Worm (Caenorhabditis elegans) whole organism, L3 larva: ENCODE results near the gene C07A9.5.

ENCODE experiments used
- R02D3.7 ChIP-seq: fragments of 150-350 bp; optimal IDR thresholded peaks from 2 replicates; lab custom pipeline; 2014; ENCODE audit warnings: missing biosample characterization, missing genetic modification characterization
- ZK546.5 ChIP-seq: sonication (generic microtip); optimal IDR thresholded peaks from 2 replicates; lab custom pipeline; 2017; ENCODE audit warnings: missing biosample characterization, missing genetic modification characterization
- ama-1 ChIP-seq: fragments of 150-350 bp; optimal IDR thresholded peaks from 2 replicates; lab custom pipeline; 2018
- ceh-16 ChIP-seq: sonication (generic microtip); optimal IDR thresholded peaks from 2 replicates; lab custom pipeline; 2017; ENCODE audit warnings: missing biosample characterization, missing genetic modification characterization
- ceh-28 ChIP-seq: fragments of 150-350 bp; optimal IDR thresholded peaks from 2 replicates; lab custom pipeline; 2014; ENCODE audit warnings: missing biosample characterization, missing genetic modification reagents, missing genetic modification characterization
- daf-12 ChIP-seq: fragments of 150-350 bp; optimal IDR thresholded peaks from 2 replicates; lab custom pipeline; 2014; ENCODE audit warnings: missing biosample characterization, missing genetic modification reagents, missing genetic modification characterization
- egl-5 ChIP-seq: fragments of 150-350 bp; optimal IDR thresholded peaks from 2 replicates; lab custom pipeline; 2017; ENCODE audit warnings: missing biosample characterization, missing genetic modification reagents, missing genetic modification characterization, inconsistent platforms
- elt-1 ChIP-seq: fragments of 150-350 bp; optimal IDR thresholded peaks from 2 replicates; lab custom pipeline; 2014; ENCODE audit warnings: missing biosample characterization, missing genetic modification characterization
- elt-2 ChIP-seq: sonication (generic microtip); optimal IDR thresholded peaks from 2 replicates; lab custom pipeline; 2016; ENCODE audit warnings: missing genetic modification reagents, mild to moderate bottlenecking, missing genetic modification characterization, missing compliant biosample characterization
- elt-3 ChIP-seq, 3 experiments: fragments of 150-350 bp in 1 of 3; sonication (generic microtip) in 2 of 3; optimal IDR thresholded peaks; 2 replicates in 2 of 3; 4 replicates in 1 of 3; lab custom pipeline; 2014 to 2017; ENCODE audit warnings: missing biosample characterization in 3 of 3, missing genetic modification characterization in 3 of 3
- eor-1 ChIP-seq, 2 experiments: fragments of 150-350 bp; optimal IDR thresholded peaks; 2 replicates each; lab custom pipeline; 2014 to 2018; ENCODE audit warnings: missing biosample characterization in 2 of 2, missing genetic modification characterization in 2 of 2
- fkh-10 ChIP-seq: sonication (generic microtip); optimal IDR thresholded peaks from 2 replicates; lab custom pipeline; 2017; ENCODE audit warnings: missing biosample characterization, missing genetic modification reagents, missing genetic modification characterization
- fkh-2 ChIP-seq: fragments of 150-350 bp; optimal IDR thresholded peaks from 2 replicates; lab custom pipeline; 2014; ENCODE audit warnings: missing biosample characterization, missing genetic modification reagents, missing genetic modification characterization
- hmg-11 ChIP-seq: sonication (generic microtip); optimal IDR thresholded peaks from 2 replicates; lab custom pipeline; 2016; ENCODE audit warnings: missing genetic modification characterization, missing compliant biosample characterization
- jun-1 ChIP-seq: fragments of 150-350 bp; optimal IDR thresholded peaks from 2 replicates; lab custom pipeline; 2014; ENCODE audit warnings: missing biosample characterization, missing genetic modification reagents, missing genetic modification characterization
- lin-39 ChIP-seq: fragments of 150-350 bp; optimal IDR thresholded peaks from 2 replicates; lab custom pipeline; 2018; ENCODE audit warnings: missing biosample characterization, missing genetic modification reagents, missing genetic modification characterization
- lsy-12 ChIP-seq: sonication (generic microtip); optimal IDR thresholded peaks from 2 replicates; lab custom pipeline; 2016; ENCODE audit warnings: mild to moderate bottlenecking, missing genetic modification characterization, missing compliant biosample characterization
- mdl-1 ChIP-seq: fragments of 150-350 bp; optimal IDR thresholded peaks from 2 replicates; lab custom pipeline; 2014; ENCODE audit warnings: missing biosample characterization, missing genetic modification characterization
- mml-1 ChIP-seq: fragments of 150-350 bp; sonication (generic microtip); optimal IDR thresholded peaks from 3 replicates; lab custom pipeline; 2014; ENCODE audit warnings: missing biosample characterization, missing genetic modification characterization
- nfya-1 ChIP-seq: sonication (generic microtip); optimal IDR thresholded peaks from 2 replicates; lab custom pipeline; 2017; ENCODE audit warnings: missing genetic modification characterization, mild to moderate bottlenecking, missing compliant biosample characterization, antibody characterized with exemption, moderate library complexity; ENCODE audit not compliant: insufficient read depth
- nhr-11 ChIP-seq: fragments of 150-350 bp; optimal IDR thresholded peaks from 2 replicates; lab custom pipeline; 2014; ENCODE audit warnings: missing biosample characterization, missing genetic modification characterization
- nhr-23 ChIP-seq: fragments of 150-350 bp; optimal IDR thresholded peaks from 2 replicates; lab custom pipeline; 2014; ENCODE audit warnings: missing biosample characterization, missing genetic modification reagents, missing genetic modification characterization
- nhr-25 ChIP-seq: sonication (generic microtip); optimal IDR thresholded peaks from 2 replicates; lab custom pipeline; 2017; ENCODE audit warnings: missing biosample characterization, missing genetic modification characterization
- nhr-43 ChIP-seq: sonication (generic microtip); optimal IDR thresholded peaks from 2 replicates; lab custom pipeline; 2016; ENCODE audit warnings: mild to moderate bottlenecking, missing genetic modification characterization, missing compliant biosample characterization; ENCODE audit not compliant: poor library complexity, severe bottlenecking
- nhr-67 ChIP-seq: fragments of 150-350 bp; optimal IDR thresholded peaks from 2 replicates; lab custom pipeline; 2014; ENCODE audit warnings: missing biosample characterization, missing genetic modification characterization
- nhr-77 ChIP-seq: fragments of 150-350 bp; optimal IDR thresholded peaks from 2 replicates; lab custom pipeline; 2014; ENCODE audit warnings: missing biosample characterization, missing genetic modification characterization
- pha-4 ChIP-seq: fragments of 150-350 bp; optimal IDR thresholded peaks from 2 replicates; lab custom pipeline; 2014; ENCODE audit warnings: missing biosample characterization, missing genetic modification reagents, missing genetic modification characterization
- pqm-1 ChIP-seq: fragments of 150-350 bp; optimal IDR thresholded peaks from 2 replicates; lab custom pipeline; 2017; ENCODE audit warnings: missing biosample characterization, missing genetic modification characterization, inconsistent platforms
- sea-2 ChIP-seq: fragments of 150-350 bp; sonication (generic microtip); optimal IDR thresholded peaks from 4 replicates; lab custom pipeline; 2014; ENCODE audit warnings: missing biosample characterization, missing genetic modification reagents, missing genetic modification characterization
- skn-1 ChIP-seq: fragments of 150-350 bp; optimal IDR thresholded peaks from 2 replicates; lab custom pipeline; 2014; ENCODE audit warnings: missing biosample characterization, missing genetic modification characterization
- snpc-4 ChIP-seq: fragments of 150-350 bp; optimal IDR thresholded peaks from 2 replicates; lab custom pipeline; 2014; ENCODE audit warnings: missing biosample characterization, missing genetic modification characterization
- tbx-2 ChIP-seq: sonication (generic microtip); optimal IDR thresholded peaks from 2 replicates; lab custom pipeline; 2016; ENCODE audit warnings: mild to moderate bottlenecking, missing genetic modification characterization, missing compliant biosample characterization
- unc-39 ChIP-seq: sonication (generic microtip); optimal IDR thresholded peaks from 4 replicates; lab custom pipeline; 2017; ENCODE audit warnings: missing biosample characterization, missing genetic modification characterization
- unc-62 ChIP-seq: fragments of 150-350 bp; sonication (generic microtip); optimal IDR thresholded peaks from 4 replicates; lab custom pipeline; 2014; ENCODE audit warnings: missing biosample characterization, missing genetic modification reagents, missing genetic modification characterization
- zag-1 ChIP-seq: fragments of 150-350 bp; optimal IDR thresholded peaks from 2 replicates; lab custom pipeline; 2014; ENCODE audit warnings: missing biosample characterization, missing genetic modification characterization

Gene C07A9.5

ce11 chrIII:9702665-9703252 is 20.1 kb upstream of the C07A9.5 start:
- TF ChIP-seq nfya-1 (tag; lab: Kevin White, UChicago): peak; percentile 3
- no peak for TF ChIP-seq nhr-43 (tag; lab: Kevin White, UChicago)
- TF ChIP-seq pha-4 (tag; lab: Kevin White, UChicago): peak; percentile 68
- no peak for TF ChIP-seq lsy-12 (tag; lab: Kevin White, UChicago)
- no peak for TF ChIP-seq sea-2 (GFP tag; lab: Kevin White, UChicago)
- TF ChIP-seq jun-1 (tag; lab: Kevin White, UChicago): no peak
- TF ChIP-seq nhr-67 (tag; lab: Kevin White, UChicago): no peak
- no peak for TF ChIP-seq nhr-11 (tag; lab: Kevin White, UChicago)
- peak; percentile 6 for TF ChIP-seq unc-62 (GFP tag; lab: Kevin White, UChicago)
- no peak for TF ChIP-seq daf-12
- TF ChIP-seq egl-5 (tag; lab: Kevin White, UChicago): no peak
- TF ChIP-seq nhr-77 (tag; lab: Kevin White, UChicago): no peak
- no peak for TF ChIP-seq fkh-2 (tag; lab: Kevin White, UChicago)
- no peak for TF ChIP-seq tbx-2
- TF ChIP-seq hmg-11 (tag; lab: Kevin White, UChicago): peak; percentile 28
- TF ChIP-seq mdl-1 (tag; lab: Kevin White, UChicago): no peak
- peak; percentile 6 for TF ChIP-seq elt-2 (tag; lab: Kevin White, UChicago)

- TF ChIP-seq fkh-10 (GFP tag; lab: Kevin White, UChicago) (peak; percentile 22), tbx-2 (no peak)
- TF ChIP-seq, all 47 proteins: peak for 1
Measured at ce11 chrIII:9701798-9702197, 19.2 kb upstream of the C07A9.5 start.

ce11 chrIII:9700114-9700690 is 17.6 kb upstream of the C07A9.5 start:
- TF ChIP-seq nhr-25 (tag; lab: Kevin White, UChicago) (no peak), lin-39 (tag; lab: Kevin White, UChicago) (peak; percentile 60), sea-2 (GFP tag; lab: Kevin White, UChicago) (no peak), nhr-23 (peak; percentile 15), zag-1 (no peak), nfya-1 (tag; lab: Kevin White, UChicago) (peak; percentile 15), jun-1 (tag; lab: Kevin White, UChicago) (no peak)

ce11 chrIII:9699576-9699975 is 16.9 kb upstream of the C07A9.5 start, which contains the start of gene tlk-1:
tlk-1 (plus strand) TSS chrIII:9699876.
- TF ChIP-seq eor-1 (tag; optimal IDR thresholded peaks at IDR 0.05; lab: Kevin White, UChicago) (no peak), pqm-1 (tag; lab: Kevin White, UChicago) (no peak), ceh-28 (tag; lab: Kevin White, UChicago) (no peak), nhr-23 (no peak)

ce11 chrIII:9698635-9699396 is 16.2 kb upstream of the C07A9.5 start:
- TF ChIP-seq elt-3 (tag; optimal IDR thresholded peaks at IDR 0.05; lab: Kevin White, UChicago) (no peak), nhr-23 (peak; percentile 8), elt-2 (tag; lab: Kevin White, UChicago) (peak; percentile 7), ceh-16 (tag; lab: Kevin White, UChicago) (no peak), nhr-25 (tag; lab: Kevin White, UChicago) (peak; percentile 49), daf-12 (no peak), skn-1 (tag; lab: Kevin White, UChicago) (no peak), unc-39 (tag; lab: Kevin White, UChicago) (no peak), R02D3.7 (tag; lab: Kevin White, UChicago) (no peak), mml-1 (no peak), nhr-67 (tag; lab: Kevin White, UChicago) (no peak), lin-39 (tag; lab: Kevin White, UChicago) (peak; percentile 20), hmg-11 (tag; lab: Kevin White, UChicago) (peak; percentile 16), nhr-11 (tag; lab: Kevin White, UChicago) (no peak), ZK546.5 (no peak), elt-1 (no peak), nfya-1 (tag; lab: Kevin White, UChicago) (peak; percentile 61), ceh-28 (tag; lab: Kevin White, UChicago) (no peak), ama-1 (lab: Kevin White, UChicago) (peak; percentile 34), tbx-2 (no peak), snpc-4 (tag; lab: Kevin White, UChicago) (no peak)
